Fruit fly (Drosophila melanogaster) whole organism: ENCODE data around the gene ZnT63C.

Experiments used
- CG8478 ChIP-seq: fragments of >200 bp; optimal IDR thresholded peaks from 2 replicates; lab custom pipeline; 2018; ENCODE audit warnings: inconsistent platforms
- EcR ChIP-seq, 2 experiments: fragments of >200 bp; optimal IDR thresholded peaks; 2 replicates each; lab custom pipeline; 2017; ENCODE audit warnings: missing biosample characterization in 2 of 2, missing genetic modification characterization in 2 of 2, missing genetic modification reagents in 2 of 2
- psq ChIP-seq: fragments of >200 bp; optimal IDR thresholded peaks from 2 replicates; lab custom pipeline; 2017
- usp ChIP-seq: fragments of >200 bp; optimal IDR thresholded peaks from 2 replicates; lab custom pipeline; 2017; ENCODE audit warnings: missing biosample characterization, missing genetic modification characterization, mixed read lengths

DNA sequence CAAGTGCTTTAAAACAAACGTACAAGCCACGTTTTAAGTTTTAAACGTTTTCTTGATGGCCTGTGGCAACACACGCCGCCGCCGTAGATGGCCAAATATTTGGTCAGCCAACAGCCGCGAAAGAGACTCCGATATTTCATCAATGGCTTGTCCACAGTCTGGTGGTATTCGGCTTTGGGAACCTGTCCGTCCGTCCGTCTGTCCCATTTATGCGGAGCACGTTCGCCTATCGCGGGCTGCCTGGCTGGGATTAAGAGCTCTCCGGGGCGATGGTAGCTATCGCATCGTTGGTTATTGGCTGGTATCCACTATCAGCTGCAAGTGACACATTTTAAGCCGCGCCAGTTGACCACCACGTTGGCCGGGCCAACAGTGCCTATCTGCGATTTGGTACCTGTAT is 4.1 kb downstream of the ZnT63C start:
- TF ChIP-seq psq, result no peak
- TF ChIP-seq EcR (GFP tag; optimal IDR thresholded peaks at IDR 0.05; lab: Kevin White, UChicago), result no peak
- TF ChIP-seq usp (GFP tag; lab: Kevin White, UChicago), result no peak
- no peak for TF ChIP-seq CG8478 (lab: Kevin White, UChicago)
